Fruit fly (Drosophila melanogaster): ENCODE data around the gene raw.

raw gene

dm6 chr2L:8739984-8740756 lies at the start of gene raw:
raw (minus strand) TSS chr2L:8740660.
- TF ChIP-seq noc (tag; optimal IDR thresholded peaks at IDR 0.05), result peak; percentile 18

dm6 chr2L:8787575-8787974 lies 47.1 kb upstream of the raw start:
- TF ChIP-seq noc (tag; optimal IDR thresholded peaks at IDR 0.05), result no peak

- no peak for TF ChIP-seq noc (tag; optimal IDR thresholded peaks at IDR 0.05)
These were observed 44.3 kb upstream of the raw start for dm6 chr2L:8784731-8785130.

dm6 chr2L:8782400-8782799 lies 41.9 kb upstream of the raw start, which contains the start of gene CG42710:
CG42710 (minus strand) TSS chr2L:8782500.
- no peak for TF ChIP-seq noc (tag; optimal IDR thresholded peaks at IDR 0.05)

- no peak for TF ChIP-seq noc (tag; optimal IDR thresholded peaks at IDR 0.05)
These were observed 40.7 kb upstream of the raw start, which contains the start of gene LManVI for dm6 chr2L:8781152-8781551. LManVI (minus strand) TSS chr2L:8781252.

- TF ChIP-seq noc (tag; optimal IDR thresholded peaks at IDR 0.05), result no peak
These were observed 35.7 kb upstream of the raw start, which contains the start of gene LManV for dm6 chr2L:8776163-8776562. LManV (minus strand) TSS chr2L:8776263.

- no peak for TF ChIP-seq noc (tag; optimal IDR thresholded peaks at IDR 0.05)
These were observed 31.8 kb upstream of the raw start, which contains the start of gene LManIV for dm6 chr2L:8772244-8772643. LManIV (minus strand) TSS chr2L:8772344.

- TF ChIP-seq noc (tag; optimal IDR thresholded peaks at IDR 0.05), result no peak
These were observed 28.2 kb upstream of the raw start, which contains the start of gene LManIII for dm6 chr2L:8768660-8769138. LManIII (minus strand) TSS chr2L:8768710.

dm6 chr2L:8762833-8763232 lies 22.4 kb upstream of the raw start:
- no peak for TF ChIP-seq noc (tag; optimal IDR thresholded peaks at IDR 0.05)

dm6 chr2L:8752022-8752421 lies 11.6 kb upstream of the raw start, which contains the start of the genes CG45307 and CG12438:
CG45307 (minus strand) TSS chr2L:8752122.
CG12438 (plus strand) TSS chr2L:8752285.
- no peak for TF ChIP-seq noc (tag; optimal IDR thresholded peaks at IDR 0.05)

dm6 chr2L:8747480-8747879 lies 7.0 kb upstream of the raw start:
- TF ChIP-seq noc (tag; optimal IDR thresholded peaks at IDR 0.05), result no peak

- no peak for TF ChIP-seq noc (tag; optimal IDR thresholded peaks at IDR 0.05)
These were observed 5.9 kb upstream of the raw start for dm6 chr2L:8746350-8746759.

- no peak for TF ChIP-seq noc (tag; optimal IDR thresholded peaks at IDR 0.05)
These were observed 2.6 kb upstream of the raw start for dm6 chr2L:8743082-8743481.

- TF ChIP-seq noc (tag; optimal IDR thresholded peaks at IDR 0.05), result no peak
These were observed 358 bp upstream of the raw start for dm6 chr2L:8740757-8741278.

- TF ChIP-seq noc (tag; optimal IDR thresholded peaks at IDR 0.05), result peak; percentile 89
These were observed 2.2 kb downstream of the raw start for dm6 chr2L:8738253-8738665.

- TF ChIP-seq noc (tag; optimal IDR thresholded peaks at IDR 0.05), result no peak
These were observed 4.1 kb downstream of the raw start for dm6 chr2L:8736383-8736782.

dm6 chr2L:8735572-8735996 lies 4.9 kb downstream of the raw start:
- peak; percentile 76 for TF ChIP-seq noc (tag; optimal IDR thresholded peaks at IDR 0.05)
